Fruit fly (Drosophila melanogaster) whole organism, embryonic: Measurements from ENCODE around the gene dbr.

Source experiments
- B-H2 ChIP-seq: fragments of 200-800 bp; sonication (Bioruptor generic); optimal IDR thresholded peaks from 2 replicates; lab custom pipeline; 2018; ENCODE audit warnings: missing biosample characterization, mild to moderate bottlenecking, missing genetic modification characterization
- BEAF-32 ChIP-seq: fragments of 200-800 bp; sonication (Bioruptor generic); optimal IDR thresholded peaks from 3 replicates; lab custom pipeline; 2017; ENCODE audit warnings: missing biosample characterization, missing genetic modification characterization, mild to moderate bottlenecking, moderate library complexity, missing genetic modification reagents
- Bdp1 ChIP-seq: fragments of 200-800 bp; sonication (Bioruptor generic); optimal IDR thresholded peaks from 3 replicates; lab custom pipeline; 2016; ENCODE audit warnings: missing biosample characterization, missing genetic modification characterization
- CG11093 ChIP-seq: fragments of 200-800 bp; sonication (Bioruptor generic); IDR thresholded peaks from 3 replicates; pipeline ENCODE4 v1.3.6; 2022; ENCODE audit warnings: missing biosample characterization, missing genetic modification characterization
- CG12299 ChIP-seq: fragments of 200-800 bp; sonication (Bioruptor generic); optimal IDR thresholded peaks from 2 replicates; lab custom pipeline; 2018; ENCODE audit warnings: missing biosample characterization, mild to moderate bottlenecking, missing genetic modification characterization
- CG13296 ChIP-seq: fragments of 200-800 bp; sonication (Bioruptor generic); optimal IDR thresholded peaks from 3 replicates; lab custom pipeline; 2018; ENCODE audit warnings: missing biosample characterization, mild to moderate bottlenecking, missing genetic modification characterization
- CG14710 ChIP-seq: fragments of 200-800 bp; sonication (Bioruptor generic); optimal IDR thresholded peaks from 3 replicates; lab custom pipeline; 2019; ENCODE audit warnings: missing biosample characterization, mild to moderate bottlenecking, missing genetic modification characterization, moderate library complexity
- CG14860 ChIP-seq: fragments of 200-800 bp; sonication (Bioruptor generic); IDR thresholded peaks from 3 replicates; pipeline ENCODE4 v1.3.6; 2022; ENCODE audit warnings: missing biosample characterization, missing genetic modification characterization; ENCODE audit not compliant: partially characterized antibody
- CG17912 ChIP-seq: fragments of 200-800 bp; sonication (Bioruptor generic); optimal IDR thresholded peaks from 2 replicates; lab custom pipeline; 2018; ENCODE audit warnings: missing biosample characterization, mild to moderate bottlenecking, missing genetic modification characterization
- CG18764 ChIP-seq: fragments of 200-800 bp; sonication (Bioruptor generic); optimal IDR thresholded peaks from 3 replicates; lab custom pipeline; 2016; ENCODE audit warnings: missing biosample characterization, missing genetic modification characterization
- CG2202 ChIP-seq: fragments of 200-800 bp; sonication (Bioruptor generic); optimal IDR thresholded peaks from 2 replicates; lab custom pipeline; 2018; ENCODE audit warnings: missing biosample characterization, mild to moderate bottlenecking, missing genetic modification characterization
- CG3163 ChIP-seq: fragments of 200-800 bp; sonication (Bioruptor generic); optimal IDR thresholded peaks from 3 replicates; lab custom pipeline; 2016; ENCODE audit warnings: missing biosample characterization, missing genetic modification characterization
- CG3407 ChIP-seq: fragments of 200-800 bp; sonication (Bioruptor generic); optimal IDR thresholded peaks from 2 replicates; lab custom pipeline; 2018; ENCODE audit warnings: missing biosample characterization, mild to moderate bottlenecking, missing genetic modification characterization
- CG34224 ChIP-seq: fragments of 200-800 bp; sonication (Bioruptor generic); IDR thresholded peaks from 3 replicates; pipeline ENCODE4 v1.3.6; 2022; ENCODE audit warnings: missing biosample characterization, missing genetic modification characterization; ENCODE audit not compliant: partially characterized antibody
- CG34376 ChIP-seq: fragments of 200-800 bp; sonication (Bioruptor generic); optimal IDR thresholded peaks from 2 replicates; lab custom pipeline; 2018; ENCODE audit warnings: missing biosample characterization, mild to moderate bottlenecking, missing genetic modification characterization
- CG43689 ChIP-seq: fragments of 200-800 bp; sonication (Bioruptor generic); IDR thresholded peaks from 2 replicates; pipeline ENCODE4 v1.3.6; 2022; ENCODE audit warnings: missing biosample characterization, missing genetic modification characterization
- CG7372 ChIP-seq: fragments of 200-800 bp; sonication (Bioruptor generic); IDR thresholded peaks from 2 replicates; pipeline ENCODE4 v1.3.6; 2022; ENCODE audit warnings: missing biosample characterization, missing genetic modification characterization
- CG7987 ChIP-seq: fragments of 200-800 bp; sonication (Bioruptor generic); optimal IDR thresholded peaks from 2 replicates; lab custom pipeline; 2018; ENCODE audit warnings: missing biosample characterization, mild to moderate bottlenecking, missing genetic modification characterization, moderate library complexity
- CG8290 ChIP-seq, 3 experiments: fragments of 200-800 bp; sonication (Bioruptor generic); optimal IDR thresholded peaks; 2 replicates each; lab custom pipeline; 2016 to 2019; ENCODE audit warnings: missing biosample characterization in 3 of 3, missing genetic modification characterization in 3 of 3, mild to moderate bottlenecking in 2 of 3, moderate library complexity in 1 of 3
- Camta ChIP-seq: fragments of 200-800 bp; sonication (Bioruptor generic); optimal IDR thresholded peaks from 2 replicates; lab custom pipeline; 2016; ENCODE audit warnings: missing biosample characterization, missing genetic modification characterization
- D ChIP-seq, 2 experiments: fragments of 200-800 bp in 1 of 2; fragments of >200 bp in 1 of 2; sonication (Bioruptor generic) in 1 of 2; optimal IDR thresholded peaks; 2 replicates in 1 of 2; 3 replicates in 1 of 2; lab custom pipeline; 2017; ENCODE audit warnings: mild to moderate bottlenecking in 1 of 2, missing biosample characterization in 1 of 2, missing genetic modification characterization in 1 of 2, missing genetic modification reagents in 1 of 2
- Ets97D ChIP-seq: fragments of 200-800 bp; sonication (Bioruptor generic); optimal IDR thresholded peaks from 3 replicates; lab custom pipeline; 2016; ENCODE audit warnings: missing biosample characterization, missing genetic modification characterization
- Fer1 ChIP-seq: fragments of 200-800 bp; sonication (Bioruptor generic); optimal IDR thresholded peaks from 2 replicates; lab custom pipeline; 2017; ENCODE audit warnings: missing biosample characterization, mild to moderate bottlenecking, missing genetic modification characterization
- Hey ChIP-seq: fragments of 200-800 bp; sonication (Bioruptor generic); optimal IDR thresholded peaks from 3 replicates; lab custom pipeline; 2018; ENCODE audit warnings: missing biosample characterization, mild to moderate bottlenecking, missing genetic modification characterization
- Lhr ChIP-seq: fragments of 200-800 bp; sonication (Bioruptor generic); optimal IDR thresholded peaks from 3 replicates; lab custom pipeline; 2017; ENCODE audit warnings: mild to moderate bottlenecking, missing biosample characterization, missing genetic modification reagents, missing genetic modification characterization
- Lpt ChIP-seq: fragments of >200 bp; optimal IDR thresholded peaks from 2 replicates; lab custom pipeline; 2018; ENCODE audit warnings: missing biosample characterization, missing genetic modification characterization
- NfI ChIP-seq: fragments of 200-800 bp; sonication (Bioruptor generic); optimal IDR thresholded peaks from 3 replicates; lab custom pipeline; 2018; ENCODE audit warnings: missing biosample characterization, mild to moderate bottlenecking, missing genetic modification characterization, moderate library complexity
- Vsx1 ChIP-seq: fragments of 200-800 bp; sonication (Bioruptor generic); optimal IDR thresholded peaks from 2 replicates; lab custom pipeline; 2017; ENCODE audit warnings: missing biosample characterization, mild to moderate bottlenecking, missing genetic modification characterization, missing genetic modification reagents
- abd-A ChIP-seq: fragments of 200-800 bp; sonication (Bioruptor generic); optimal IDR thresholded peaks from 3 replicates; lab custom pipeline; 2019; ENCODE audit warnings: missing biosample characterization, mild to moderate bottlenecking, missing genetic modification characterization, moderate library complexity
- cad ChIP-seq: fragments of >200 bp; optimal IDR thresholded peaks from 2 replicates; lab custom pipeline; 2017; ENCODE audit warnings: missing biosample characterization, missing genetic modification characterization
- dm ChIP-seq: fragments of 200-800 bp; sonication (Bioruptor generic); optimal IDR thresholded peaks from 3 replicates; lab custom pipeline; 2016; ENCODE audit warnings: missing biosample characterization, missing genetic modification characterization
- eve ChIP-seq, 2 experiments: fragments of >200 bp; optimal IDR thresholded peaks; 2 replicates each; lab custom pipeline; 2017; ENCODE audit warnings: missing biosample characterization in 2 of 2, missing genetic modification characterization in 2 of 2
- gcm ChIP-seq: fragments of 200-800 bp; sonication (Bioruptor generic); optimal IDR thresholded peaks from 2 replicates; lab custom pipeline; 2019; ENCODE audit warnings: missing biosample characterization, mild to moderate bottlenecking, missing genetic modification characterization, moderate library complexity
- gfzf ChIP-seq: fragments of 200-800 bp; sonication (Bioruptor generic); optimal IDR thresholded peaks from 2 replicates; lab custom pipeline; 2016; ENCODE audit warnings: missing biosample characterization, mild to moderate bottlenecking, missing genetic modification characterization, moderate library complexity
- grau ChIP-seq: fragments of 200-800 bp; optimal IDR thresholded peaks from 3 replicates; lab custom pipeline; 2019; ENCODE audit warnings: missing biosample characterization, mild to moderate bottlenecking, missing genetic modification characterization, moderate library complexity
- hb ChIP-seq: fragments of 200-800 bp; sonication (Bioruptor generic); IDR thresholded peaks from 3 replicates; pipeline ENCODE4 v1.3.6; 2022; ENCODE audit warnings: missing biosample characterization, missing genetic modification characterization; ENCODE audit not compliant: partially characterized antibody
- kah ChIP-seq: fragments of 200-800 bp; sonication (Bioruptor generic); optimal IDR thresholded peaks from 2 replicates; lab custom pipeline; 2018; ENCODE audit warnings: missing biosample characterization, mild to moderate bottlenecking, missing genetic modification characterization
- lmd ChIP-seq: fragments of 200-800 bp; sonication (Bioruptor generic); IDR thresholded peaks from 2 replicates; pipeline ENCODE4 v1.3.6; 2022; ENCODE audit warnings: missing biosample characterization, missing genetic modification characterization
- lola ChIP-seq, 3 experiments: fragments of >200 bp in 2 of 3; fragments of 200-800 bp in 1 of 3; sonication (Bioruptor generic) in 1 of 3; optimal IDR thresholded peaks; 2 replicates each; lab custom pipeline; 2017 to 2019; ENCODE audit warnings: missing biosample characterization in 3 of 3, missing genetic modification characterization in 3 of 3, mild to moderate bottlenecking in 1 of 3, moderate library complexity in 1 of 3
- onecut ChIP-seq: fragments of 200-800 bp; sonication (Bioruptor generic); IDR thresholded peaks from 2 replicates; pipeline ENCODE4 v1.3.6; 2022; ENCODE audit warnings: missing biosample characterization, missing genetic modification characterization
- otp ChIP-seq: fragments of 200-800 bp; sonication (Bioruptor generic); IDR thresholded peaks from 3 replicates; pipeline ENCODE4, ENCODE4 v1.3.6; 2022; ENCODE audit warnings: missing biosample characterization, missing genetic modification characterization
- repo ChIP-seq: fragments of 200-800 bp; sonication (Bioruptor generic); optimal IDR thresholded peaks from 2 replicates; lab custom pipeline; 2016; ENCODE audit warnings: missing biosample characterization, missing genetic modification characterization
- sens ChIP-seq: fragments of 200-800 bp; sonication (Bioruptor generic); peaks from one replicate; lab custom pipeline; 2016; ENCODE audit warnings: missing biosample characterization, missing genetic modification characterization
- sna ChIP-seq: fragments of 200-800 bp; sonication (Bioruptor generic); IDR thresholded peaks from 2 replicates; pipeline ENCODE4 v1.3.6; 2022; ENCODE audit warnings: missing biosample characterization, missing genetic modification characterization; ENCODE audit not compliant: partially characterized antibody
- stwl ChIP-seq: fragments of 200-800 bp; sonication (Bioruptor generic); optimal IDR thresholded peaks from 3 replicates; lab custom pipeline; 2018; ENCODE audit warnings: missing biosample characterization, mild to moderate bottlenecking, missing genetic modification characterization, moderate library complexity
- vnd ChIP-seq: fragments of 200-800 bp; sonication (Bioruptor generic); IDR thresholded peaks from 3 replicates; pipeline ENCODE4 v1.3.6; 2022; ENCODE audit warnings: missing biosample characterization, missing genetic modification characterization; ENCODE audit not compliant: partially characterized antibody

The dbr gene

DNA sequence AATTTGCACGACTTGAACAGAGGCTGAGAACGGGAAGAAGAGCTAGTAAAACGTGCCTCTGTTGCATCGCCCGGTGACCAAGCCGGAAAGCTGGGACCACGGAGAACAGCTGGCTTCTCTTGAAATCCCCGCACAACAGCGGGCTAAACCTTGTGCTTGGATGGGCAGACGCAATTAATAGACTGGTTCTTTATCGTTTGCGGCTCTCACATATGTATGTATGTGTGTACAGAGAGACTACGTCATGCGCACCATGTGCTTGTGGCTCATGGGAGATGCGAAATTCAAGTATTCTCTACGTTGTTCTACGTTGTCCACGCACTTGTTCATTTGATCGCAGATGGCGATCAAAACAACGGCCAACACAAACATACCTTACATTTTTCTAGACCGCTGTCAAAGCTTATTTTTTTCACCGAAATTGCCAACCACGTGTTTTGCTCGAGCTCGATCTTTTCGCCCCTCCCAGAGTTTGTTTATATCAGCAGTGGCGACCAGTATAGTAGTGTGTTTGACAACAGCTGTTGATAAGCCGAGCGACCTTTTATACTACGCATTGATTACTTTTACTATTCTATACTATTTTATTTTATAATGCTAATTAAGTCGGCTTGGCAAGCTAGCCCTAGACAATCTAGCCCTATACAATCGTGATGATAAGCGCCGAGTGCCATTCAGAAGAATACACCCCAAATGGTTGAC lies 43.0 kb downstream of the dbr start (continued):
- TF ChIP-seq Vsx1 (GFP tag; lab: Kevin White, UChicago): peak; percentile 58
- TF ChIP-seq CG7987 (GFP tag; lab: Kevin White, UChicago): peak; percentile 47
- TF ChIP-seq kah (GFP tag; lab: Kevin White, UChicago): peak; percentile 22
- peak; percentile 32 for TF ChIP-seq Fer1
- TF ChIP-seq CG34376 (GFP tag; lab: Kevin White, UChicago): peak; percentile 90
- no peak for TF ChIP-seq hb (GFP tag; lab: Robert Waterston, UW)
- TF ChIP-seq abd-A (tag; lab: Kevin White, UChicago): peak; percentile 66
- no peak for TF ChIP-seq Lhr (GFP tag; lab: Kevin White, UChicago)
- TF ChIP-seq NfI (GFP tag; lab: Kevin White, UChicago): no peak
- TF ChIP-seq dm (GFP tag; lab: Kevin White, UChicago): peak; percentile 87
- TF ChIP-seq sens (GFP tag; lab: Kevin White, UChicago): peak; percentile 3
- peak; percentile 44; the same call in 1 of the 3 replicates for TF ChIP-seq CG34224 (GFP tag; lab: Robert Waterston, UW)
- TF ChIP-seq CG3407 (GFP tag; lab: Kevin White, UChicago): no peak
- no peak for TF ChIP-seq otp
- TF ChIP-seq gcm (GFP tag; lab: Kevin White, UChicago): no peak
- no peak for TF ChIP-seq Lpt (GFP tag; lab: Kevin White, UChicago)

DNA sequence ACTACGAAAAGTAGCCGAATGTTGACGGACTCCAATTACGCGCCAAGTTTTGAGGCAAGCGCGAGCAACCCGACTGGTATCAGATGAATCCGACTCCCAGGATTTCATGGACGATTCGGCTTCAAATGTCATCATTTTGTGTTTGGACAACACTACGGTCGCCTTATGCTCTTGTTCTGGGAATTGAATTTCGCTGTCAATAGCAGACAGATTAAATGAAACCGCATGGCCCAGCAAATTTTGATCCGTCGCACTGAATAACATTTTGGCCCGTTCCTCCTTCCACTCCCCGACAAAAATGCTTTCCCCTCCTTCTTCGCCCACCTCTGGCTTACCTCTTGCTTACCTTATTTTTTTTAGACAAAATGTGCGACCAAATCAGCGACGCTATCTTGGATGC lies 43.8 kb downstream of the dbr start:
- no peak for TF ChIP-seq lmd (GFP tag; lab: Robert Waterston, UW)
- TF ChIP-seq dm (GFP tag; lab: Kevin White, UChicago): no peak
- TF ChIP-seq grau (tag; lab: Kevin White, UChicago): no peak
- no peak for TF ChIP-seq CG11093 (GFP tag; lab: Robert Waterston, UW)
- no peak for TF ChIP-seq B-H2 (GFP tag; lab: Kevin White, UChicago)
- TF ChIP-seq CG3163 (GFP tag; lab: Kevin White, UChicago): no peak
- no peak for TF ChIP-seq Camta
- no peak for TF ChIP-seq CG7372 (GFP tag; lab: Robert Waterston, UW)
- no peak for TF ChIP-seq CG14710 (tag; lab: Kevin White, UChicago)
- TF ChIP-seq onecut: no peak
- no peak for TF ChIP-seq Lpt (GFP tag; lab: Kevin White, UChicago)
- TF ChIP-seq CG2202 (tag; lab: Kevin White, UChicago): no peak
- TF ChIP-seq eve (GFP tag; optimal IDR thresholded peaks at IDR 0.05; lab: Kevin White, UChicago): no peak
- TF ChIP-seq stwl (tag; lab: Kevin White, UChicago): no peak
- no peak for TF ChIP-seq cad
- no peak for TF ChIP-seq CG43689 (GFP tag; lab: Robert Waterston, UW)
- TF ChIP-seq CG17912 (GFP tag; lab: Kevin White, UChicago): no peak
- TF ChIP-seq lola (GFP tag; optimal IDR thresholded peaks at IDR 0.05; lab: Kevin White, UChicago): no peak
- no peak for TF ChIP-seq gfzf
- TF ChIP-seq, all 482 proteins: peak for 0

- TF ChIP-seq Hey (tag; lab: Kevin White, UChicago) (no peak), CG14860 (peak; percentile 55), CG8290 (GFP tag; optimal IDR thresholded peaks at IDR 0.05; lab: Kevin White, UChicago) (no peak), CG8290 (tag; optimal IDR thresholded peaks at IDR 0.05; lab: Kevin White, UChicago) (peak in 1 of 2 experiments; percentile 20), sna (GFP tag; lab: Robert Waterston, UW) (peak; percentile 67; the same call in 1 of the 2 replicates), BEAF-32 (peak; percentile 83), Bdp1 (no peak), Ets97D (GFP tag; lab: Kevin White, UChicago) (peak; percentile 20), CG18764 (no peak), vnd (GFP tag; lab: Robert Waterston, UW) (peak; percentile 66), CG12299 (no peak), D (optimal IDR thresholded peaks at IDR 0.05; lab: Kevin White, UChicago) (no peak), D (GFP tag; optimal IDR thresholded peaks at IDR 0.05; lab: Kevin White, UChicago) (no peak), repo (GFP tag; lab: Kevin White, UChicago) (no peak), CG13296 (GFP tag; lab: Kevin White, UChicago) (no peak)
These were observed 48.1 kb downstream of the dbr start, which contains the start of gene ND-15 for dm6 chr2L:114429-114828. TSS of gene ND-15 (plus strand) at chr2L:114726.
